Fruit fly (Drosophila melanogaster): Measurements from ENCODE around the gene mRNA-cap.

- TF ChIP-seq CG14655 (GFP tag; optimal IDR thresholded peaks at IDR 0.05) (no peak), CG4496 (GFP tag; IDR thresholded peaks at IDR 0.05) (no peak), CG32121 (GFP tag; IDR thresholded peaks at IDR 0.05) (no peak)
These were observed 34.8 kb upstream of the mRNA-cap start, which contains the start of gene Muc12Ea for dm6 chrX:14277435-14277834.

Measured in whole organism, pupa.